Fruit fly (Drosophila melanogaster): ENCODE data around the gene CG13928.

dm6 chr3L:1676222-1676621, 48.0 kb upstream of the CG13928 start:
- TF ChIP-seq Hr39 (GFP tag; optimal IDR thresholded peaks at IDR 0.05) (no peak), Sox14 (GFP tag; optimal IDR thresholded peaks at IDR 0.05) (no peak), Eip78C (GFP tag) (no peak), CG1621 (tag; optimal IDR thresholded peaks at IDR 0.05) (no peak), salr (GFP tag; optimal IDR thresholded peaks at IDR 0.05) (no peak), Lpt (GFP tag; optimal IDR thresholded peaks at IDR 0.05) (no peak), CG16779 (tag; optimal IDR thresholded peaks at IDR 0.05) (no peak), CG31627 (GFP tag; optimal IDR thresholded peaks at IDR 0.05) (no peak), CG10631 (GFP tag; optimal IDR thresholded peaks at IDR 0.05) (no peak), CG6854 (GFP tag; optimal IDR thresholded peaks at IDR 0.05) (no peak)

Measured in whole organism, prepupa.